Fruit fly (Drosophila melanogaster) S2 (cell line): ENCODE data around the gene Rpn5.

Source experiments
- CG8478 ChIP-seq: fragments of >200 bp; optimal IDR thresholded peaks from 2 replicates; lab custom pipeline; 2018
- CTCF ChIP-seq, 2 experiments: fragments of >200 bp; optimal IDR thresholded peaks; 2 replicates each; lab custom pipeline; 2018

Rpn5 gene

DNA sequence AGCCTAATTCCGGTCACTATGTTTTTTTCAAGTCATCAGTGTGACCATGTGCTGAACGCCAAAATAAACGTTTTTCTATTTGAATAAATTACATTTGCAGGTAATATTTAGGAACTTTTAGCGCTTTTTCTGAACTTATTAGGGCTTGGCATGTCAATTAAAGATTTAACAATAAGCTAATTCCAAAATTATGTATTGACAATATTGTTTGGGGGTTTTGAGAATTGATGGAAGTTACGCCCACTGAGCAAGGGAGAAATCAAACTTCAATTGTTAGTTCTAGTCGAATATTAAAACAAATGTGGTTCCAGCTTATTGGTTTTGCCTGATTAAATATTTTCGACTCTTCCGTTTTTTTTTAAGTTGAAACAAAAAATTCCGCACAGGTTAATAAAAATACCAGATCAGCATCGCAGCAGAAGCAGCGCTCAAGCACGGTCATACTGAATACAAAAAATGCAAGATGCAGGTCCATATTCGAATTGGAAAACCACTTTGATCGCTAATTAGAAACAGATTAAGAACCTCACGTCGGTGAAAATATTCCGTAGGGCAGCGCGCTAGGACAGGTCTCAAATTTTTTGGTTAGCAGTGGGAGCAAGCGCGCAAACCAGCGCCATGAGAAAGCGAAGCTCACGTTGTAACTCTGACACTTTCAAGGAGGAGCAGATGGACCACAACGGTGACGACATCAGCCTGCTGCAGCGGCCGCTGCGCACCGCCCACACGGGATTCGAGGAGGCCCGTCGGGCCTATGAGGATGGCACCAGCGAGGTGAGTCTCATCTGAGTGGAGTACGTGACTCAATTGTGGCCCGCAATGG lies 5.2 kb downstream of the Rpn5 start, which contains the start of the genes PSMG1 and CG10979:
PSMG1 (minus strand) TSS at position 51 of the 823 bp plus-strand sequence.
CG10979 (plus strand) TSS at position 439 of the 823 bp plus-strand sequence.
- no peak for TF ChIP-seq CG8478 (lab: Kevin White, UChicago)
- no peak for TF ChIP-seq CTCF (optimal IDR thresholded peaks at IDR 0.05; lab: Kevin White, UChicago)

DNA sequence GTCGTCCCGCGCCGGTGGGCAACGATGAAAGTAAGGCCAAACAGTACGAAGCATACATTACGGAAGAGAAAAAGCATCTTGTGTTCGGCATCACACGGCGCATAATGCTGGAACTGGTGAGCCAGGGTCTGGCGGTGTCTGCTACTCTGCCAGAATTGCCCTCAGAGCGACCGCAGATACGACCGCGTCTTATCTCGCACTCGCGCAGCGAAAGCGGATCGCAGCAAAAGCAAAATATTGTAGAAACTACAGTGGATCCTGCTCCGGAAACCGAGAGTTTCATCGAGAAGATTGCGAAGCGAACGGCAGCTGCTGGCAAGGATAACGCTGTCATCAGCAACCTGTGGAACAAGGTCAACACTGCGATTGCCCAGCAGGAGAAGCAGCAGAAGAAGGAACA lies 8.4 kb downstream of the Rpn5 start:
- TF ChIP-seq CTCF (optimal IDR thresholded peaks at IDR 0.05; lab: Kevin White, UChicago) (no peak), CG8478 (lab: Kevin White, UChicago) (no peak)

DNA sequence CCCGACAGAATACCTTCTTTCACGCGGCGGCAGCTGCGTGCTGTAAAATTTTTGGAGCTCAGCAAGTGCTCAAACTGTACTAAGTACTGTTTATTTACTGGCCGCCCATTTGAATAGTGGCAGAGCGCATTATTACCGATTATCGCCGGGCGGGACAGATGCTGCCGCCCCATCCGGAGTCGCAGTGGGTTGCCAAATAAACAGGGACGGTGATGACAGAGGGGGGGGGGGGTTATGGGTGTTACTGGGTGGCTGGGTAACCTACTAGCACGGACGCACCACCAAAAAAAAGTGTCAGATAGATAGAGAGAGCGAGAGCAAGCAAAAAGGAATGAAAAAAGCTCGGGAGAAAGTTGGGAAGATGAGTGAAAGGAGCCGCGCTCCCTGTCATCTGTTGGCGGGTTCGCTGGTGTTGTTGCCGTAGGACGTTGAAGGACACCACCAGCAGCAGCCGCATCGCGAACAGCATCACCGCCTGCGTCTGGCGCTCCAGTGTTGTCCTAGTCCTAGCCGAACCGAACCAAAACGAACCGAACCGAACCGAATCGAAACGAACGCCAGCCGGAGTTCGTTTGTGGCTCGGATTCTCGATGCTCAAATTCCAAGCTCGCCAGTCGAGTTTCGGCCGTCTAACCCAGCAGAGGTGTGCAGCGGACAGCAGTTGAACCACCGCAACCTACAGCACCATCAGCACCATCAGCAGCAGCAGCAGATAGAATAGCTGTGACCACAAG lies 12.6 kb downstream of the Rpn5 start, which contains the start of gene CG11000:
CG11000 (plus strand) TSS at position 626 of the 734 bp plus-strand sequence.
- TF ChIP-seq CG8478 (lab: Kevin White, UChicago) (no peak), CTCF (optimal IDR thresholded peaks at IDR 0.05; lab: Kevin White, UChicago) (no peak)

DNA sequence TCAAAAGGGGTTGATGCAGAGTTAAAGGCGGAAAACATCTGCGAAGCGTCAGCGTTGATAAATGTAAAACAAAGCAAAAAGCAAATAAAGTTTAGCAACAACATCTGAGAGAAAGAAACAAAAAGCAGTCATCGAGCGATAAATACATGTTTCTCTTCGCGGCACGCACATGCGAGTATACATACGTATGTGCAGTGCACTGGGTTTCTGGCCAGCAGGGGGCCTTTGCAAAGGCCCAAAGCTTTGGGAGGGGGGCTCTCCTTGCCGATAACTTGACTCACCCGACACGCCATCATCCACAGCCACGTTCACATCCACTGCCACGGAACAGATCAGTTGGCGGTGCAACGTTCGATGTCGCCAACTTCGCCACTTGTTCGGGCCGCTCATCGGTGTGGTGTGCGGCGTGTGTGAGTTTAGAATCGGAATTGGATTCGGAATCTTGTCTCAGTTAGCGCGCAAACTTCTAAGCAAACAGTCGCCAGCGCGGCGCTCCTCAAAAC lies 23.9 kb downstream of the Rpn5 start, which contains the start of gene CG42675:
CG42675 (plus strand) TSS at position 453 of the 503 bp plus-strand sequence.
- no peak for TF ChIP-seq CTCF (optimal IDR thresholded peaks at IDR 0.05; lab: Kevin White, UChicago)
- TF ChIP-seq CG8478 (lab: Kevin White, UChicago) = no peak

DNA sequence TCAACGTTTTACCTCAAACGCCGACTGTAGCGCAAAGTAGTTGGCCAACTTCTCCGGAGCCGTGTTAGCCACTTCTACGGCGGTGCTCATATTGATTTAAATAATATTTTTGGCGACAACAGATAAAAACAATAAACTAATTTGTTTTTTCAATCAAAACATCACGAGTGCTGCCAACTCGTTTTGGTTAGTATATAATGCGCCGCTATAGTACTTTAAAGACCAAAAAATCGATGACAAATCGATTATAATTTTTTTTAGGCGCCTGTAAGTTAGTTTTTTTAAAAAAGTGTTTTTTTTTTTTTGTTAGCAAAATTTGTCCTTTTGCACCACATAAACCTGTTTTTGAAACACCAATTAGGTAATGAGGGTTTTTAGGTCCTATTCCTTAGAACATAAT lies 31.9 kb downstream of the Rpn5 start, which contains the start of gene Hpr1:
Hpr1 (minus strand) TSS at position 198 of the 400 bp plus-strand sequence.
- TF ChIP-seq CG8478 (lab: Kevin White, UChicago) (no peak), CTCF (optimal IDR thresholded peaks at IDR 0.05; lab: Kevin White, UChicago) (no peak)

DNA sequence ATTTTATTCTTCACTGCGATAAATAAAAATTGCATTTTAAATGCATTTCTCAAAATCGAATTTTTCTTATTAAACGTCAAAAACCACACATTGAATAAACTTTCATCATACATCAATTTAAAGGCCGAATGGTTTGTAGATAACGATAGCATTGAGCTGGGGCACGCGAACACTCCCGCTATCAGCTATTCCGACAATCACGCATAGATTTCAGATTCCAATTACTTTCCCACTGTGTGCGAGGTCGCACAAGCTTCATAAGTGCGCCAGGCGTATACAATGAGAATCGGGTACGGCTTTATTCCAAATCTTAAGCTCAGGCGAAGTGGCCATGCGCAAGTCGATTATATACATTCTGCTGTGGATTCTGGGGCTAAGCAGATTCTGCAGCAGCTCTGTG lies 32.5 kb downstream of the Rpn5 start, which contains the start of gene CG46303:
CG46303 (plus strand) TSS at position 223 of the 400 bp plus-strand sequence.
- TF ChIP-seq CTCF (optimal IDR thresholded peaks at IDR 0.05; lab: Kevin White, UChicago) (no peak), CG8478 (lab: Kevin White, UChicago) (no peak)

DNA sequence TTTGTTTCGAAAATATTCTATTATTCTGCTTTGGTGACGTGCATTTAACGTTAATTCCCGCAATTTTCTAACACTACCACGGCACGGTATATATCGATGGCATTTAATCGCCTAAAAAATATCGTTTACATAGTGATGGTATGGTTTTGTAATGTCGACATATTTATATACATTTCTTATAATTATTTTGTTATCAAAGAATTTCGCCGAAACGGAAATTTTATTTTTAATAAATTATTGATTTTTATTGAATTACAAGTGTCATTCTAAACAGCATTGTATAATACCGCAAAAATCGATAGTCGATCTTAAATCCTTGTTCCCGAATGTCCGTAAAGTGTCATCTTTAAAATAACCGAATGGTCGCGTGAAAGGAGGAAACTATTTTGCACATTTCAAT lies 35.2 kb downstream of the Rpn5 start, which contains the start of the genes Sec20 and dgrn:
Sec20 (minus strand) TSS at position 77 of the 400 bp plus-strand sequence.
dgrn (plus strand) TSS at position 160 of the 400 bp plus-strand sequence.
- TF ChIP-seq CTCF (optimal IDR thresholded peaks at IDR 0.05; lab: Kevin White, UChicago) (no peak), CG8478 (lab: Kevin White, UChicago) (no peak)

DNA sequence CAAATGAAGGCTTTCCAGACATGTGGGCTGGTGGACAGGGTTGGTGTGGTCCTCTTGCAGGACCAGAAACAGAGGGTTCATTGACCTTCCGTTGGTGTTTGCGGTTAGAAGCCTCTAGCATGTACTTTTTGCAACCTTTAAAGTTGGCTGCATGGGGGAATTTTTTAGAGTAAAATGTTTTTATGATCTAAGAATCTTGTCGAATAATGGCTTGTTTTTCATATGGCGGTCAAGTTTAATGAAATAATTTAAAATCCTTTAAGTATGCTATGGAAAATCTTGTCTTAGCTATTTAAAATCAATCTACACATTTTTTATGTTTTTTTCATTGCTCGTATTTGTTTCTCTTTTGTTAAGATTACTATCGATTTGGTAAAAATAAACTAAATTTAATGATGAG lies 40.5 kb downstream of the Rpn5 start, which contains the start of gene glob3:
glob3 (plus strand) TSS at position 301 of the 400 bp plus-strand sequence.
- no peak for TF ChIP-seq CG8478 (lab: Kevin White, UChicago)
- no peak for TF ChIP-seq CTCF (optimal IDR thresholded peaks at IDR 0.05; lab: Kevin White, UChicago)

DNA sequence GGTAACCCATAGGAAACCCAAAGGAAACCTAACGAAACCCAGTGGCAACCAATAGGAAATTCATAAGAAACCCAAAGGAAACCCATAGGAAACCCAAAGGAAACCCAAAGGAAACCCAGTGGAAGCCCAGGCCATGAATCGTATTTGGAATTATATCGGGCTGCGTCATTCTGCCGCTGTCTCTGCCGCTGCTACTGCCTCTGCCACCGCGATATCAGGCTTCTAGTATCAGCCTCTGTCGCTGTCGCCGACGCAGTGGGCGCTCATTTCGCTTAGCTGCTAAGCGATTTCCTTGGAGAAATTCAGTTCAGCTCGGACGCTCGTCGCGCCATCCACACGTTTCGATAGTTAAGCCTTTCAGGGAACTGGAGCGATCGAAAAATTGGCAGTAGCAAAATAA lies 42.0 kb downstream of the Rpn5 start, which contains the start of gene CG1208:
CG1208 (plus strand) TSS at position 301 of the 400 bp plus-strand sequence.
- TF ChIP-seq CG8478 (lab: Kevin White, UChicago) = no peak
- TF ChIP-seq CTCF (optimal IDR thresholded peaks at IDR 0.05; lab: Kevin White, UChicago) = no peak

DNA sequence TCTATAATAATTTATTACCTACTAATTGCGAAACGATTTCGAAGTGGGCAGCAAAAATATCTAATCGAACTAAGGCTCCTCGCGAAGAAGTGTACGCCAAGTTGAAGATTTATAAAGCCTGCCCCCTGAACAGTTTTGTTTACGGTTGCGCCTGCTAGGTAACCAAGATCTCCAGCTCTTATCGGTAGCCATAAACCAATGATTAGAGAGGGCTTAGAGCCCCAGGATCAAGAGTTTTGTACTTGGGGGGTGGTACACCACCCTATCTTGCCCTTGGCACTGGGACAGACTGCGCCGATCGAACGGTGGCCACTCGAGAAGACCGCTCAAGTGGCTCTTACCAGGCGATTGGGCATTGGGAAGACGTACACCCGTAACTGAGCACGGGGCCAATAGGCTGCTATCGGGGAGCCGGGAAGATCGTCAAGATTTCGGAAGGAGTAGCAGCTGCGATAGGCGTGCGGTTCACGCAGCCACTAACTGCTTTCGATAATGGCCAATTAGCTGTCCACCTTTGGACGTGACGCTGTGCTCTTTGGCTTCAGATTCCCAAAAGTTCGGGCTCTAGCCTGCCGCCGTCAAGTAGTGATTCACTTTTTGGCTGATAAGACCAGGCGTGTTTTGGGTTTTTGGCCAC lies 43.2 kb downstream of the Rpn5 start:
- TF ChIP-seq CG8478 (lab: Kevin White, UChicago) (no peak), CTCF (optimal IDR thresholded peaks at IDR 0.05; lab: Kevin White, UChicago) (no peak)

DNA sequence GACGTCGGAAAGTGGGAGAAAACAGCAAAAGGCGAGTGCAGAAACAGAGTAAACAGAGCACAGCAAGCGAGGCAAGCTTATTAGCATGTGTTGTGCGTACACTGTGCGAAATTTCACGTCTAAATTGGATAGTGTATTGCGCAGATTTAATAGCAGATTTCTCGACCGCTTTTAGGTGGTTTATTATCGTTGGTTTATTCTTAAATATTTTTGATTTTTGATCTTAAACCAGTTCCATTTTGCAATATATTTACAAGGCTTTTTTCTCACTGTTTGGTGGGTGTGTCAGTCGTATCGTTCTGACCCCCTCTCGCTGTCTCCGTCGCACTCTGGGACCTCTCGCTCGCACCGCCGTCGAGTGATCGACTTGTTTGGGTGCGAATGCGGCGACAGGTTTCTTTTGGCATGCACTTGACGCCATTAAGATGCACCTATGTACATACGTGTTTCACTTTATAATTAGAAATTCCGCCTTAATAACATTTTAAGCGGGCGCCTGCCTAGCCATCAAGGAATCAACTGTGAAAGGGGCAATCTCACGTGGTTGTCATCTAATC lies 44.7 kb downstream of the Rpn5 start:
- TF ChIP-seq CG8478 (lab: Kevin White, UChicago) = no peak
- no peak for TF ChIP-seq CTCF (optimal IDR thresholded peaks at IDR 0.05; lab: Kevin White, UChicago)

DNA sequence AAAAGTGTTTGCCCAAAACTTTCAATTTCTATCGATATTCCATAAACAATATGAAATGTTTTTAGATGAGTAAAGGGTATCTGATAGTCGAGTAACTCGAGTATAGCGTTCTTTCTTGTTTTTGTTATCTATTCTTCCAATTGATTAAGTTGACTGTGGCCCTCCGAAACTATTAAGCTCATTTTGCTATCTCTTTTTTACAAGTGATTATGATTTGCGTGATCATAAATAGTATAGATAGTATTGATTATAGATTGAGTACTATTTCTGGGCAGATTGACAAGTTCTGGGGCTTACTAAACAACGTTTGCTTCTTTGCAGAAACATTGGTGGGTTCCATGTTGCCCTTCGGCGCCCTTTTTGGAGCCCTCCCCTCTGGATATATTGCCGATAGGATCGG lies 47.2 kb downstream of the Rpn5 start:
- TF ChIP-seq CG8478 (lab: Kevin White, UChicago) = no peak
- TF ChIP-seq CTCF (optimal IDR thresholded peaks at IDR 0.05; lab: Kevin White, UChicago) = no peak

DNA sequence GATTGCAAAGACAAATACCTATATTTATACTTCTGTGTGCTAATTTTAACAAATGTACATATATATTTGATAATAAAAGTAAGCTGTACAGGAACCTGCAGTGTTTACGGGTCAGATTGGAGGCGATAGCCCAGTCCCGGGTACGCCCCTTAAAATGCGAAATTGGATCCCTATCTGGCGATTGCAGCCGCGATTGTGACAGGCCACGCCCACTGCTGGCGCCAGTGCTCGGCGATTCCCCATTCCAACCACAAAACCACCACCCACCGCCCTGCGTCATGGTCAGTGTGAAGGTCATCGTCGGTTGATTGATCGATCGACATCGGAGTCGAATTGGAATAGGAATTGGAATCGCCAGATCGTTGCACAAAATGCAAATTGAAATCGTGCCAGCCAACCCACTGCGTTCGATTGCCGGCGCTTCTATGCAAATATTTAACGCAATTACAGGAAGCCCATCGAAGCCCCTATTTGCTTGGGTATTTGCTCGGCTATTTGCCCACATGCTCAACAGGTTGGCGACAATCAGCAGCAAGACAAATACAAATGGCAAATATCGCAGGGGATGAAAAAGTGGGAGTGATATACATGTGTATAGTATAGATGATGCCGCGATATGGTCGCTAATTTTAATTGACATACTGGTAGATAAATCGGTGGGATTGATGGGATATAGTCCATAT lies 49.5 kb downstream of the Rpn5 start:
- no peak for TF ChIP-seq CTCF (optimal IDR thresholded peaks at IDR 0.05; lab: Kevin White, UChicago)
- no peak for TF ChIP-seq CG8478 (lab: Kevin White, UChicago)
